Fruit fly (Drosophila melanogaster): ENCODE results near the gene CG10920.

Gene CG10920

DNA sequence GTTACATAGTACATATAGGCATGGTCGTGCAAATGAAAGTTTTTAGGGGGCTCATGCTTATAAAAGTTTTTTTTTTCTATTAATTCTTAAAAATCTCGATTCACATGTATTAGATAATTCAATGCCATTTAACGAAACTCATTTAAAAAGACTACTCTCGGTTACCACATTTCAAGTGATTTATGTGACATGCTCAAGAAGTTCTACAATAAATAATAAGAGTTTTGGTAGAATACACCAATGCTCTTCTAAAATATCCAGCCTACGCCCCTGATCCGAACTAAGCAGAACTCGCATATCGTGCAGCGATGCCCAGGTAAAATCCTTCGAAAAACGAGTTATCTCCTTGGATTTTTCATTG is 38.5 kb upstream of the CG10920 start (continued):
- no peak for TF ChIP-seq bcd (GFP tag; optimal IDR thresholded peaks at IDR 0.05)
- TF ChIP-seq CG4282 (GFP tag; optimal IDR thresholded peaks at IDR 0.05): no peak
- TF ChIP-seq MBD-R2 (GFP tag; IDR thresholded peaks at IDR 0.05): no peak
- TF ChIP-seq scrt (GFP tag; optimal IDR thresholded peaks at IDR 0.05): no peak
- TF ChIP-seq CG6854 (GFP tag; optimal IDR thresholded peaks at IDR 0.05): no peak
- TF ChIP-seq Pdp1 (GFP tag; optimal IDR thresholded peaks at IDR 0.05): no peak
- TF ChIP-seq CG6791 (GFP tag; IDR thresholded peaks at IDR 0.05; ENCODE audit: partially characterized antibody): no peak
- TF ChIP-seq CG12659 (GFP tag; optimal IDR thresholded peaks at IDR 0.05): no peak
- peak; percentile 23 for TF ChIP-seq phol (tag; optimal IDR thresholded peaks at IDR 0.05)
- TF ChIP-seq Kr (GFP tag; optimal IDR thresholded peaks at IDR 0.05): no peak
- no peak for TF ChIP-seq nau (GFP tag; optimal IDR thresholded peaks at IDR 0.05)
- TF ChIP-seq Chrac-16 (GFP tag; optimal IDR thresholded peaks at IDR 0.05): peak; percentile 4
- no peak for TF ChIP-seq Dp (GFP tag; optimal IDR thresholded peaks at IDR 0.05)
- no peak for TF ChIP-seq CG18764 (GFP tag; optimal IDR thresholded peaks at IDR 0.05)
- TF ChIP-seq CG1024 (GFP tag; IDR thresholded peaks at IDR 0.05): no peak
- no peak for TF ChIP-seq fd96Cb (tag; optimal IDR thresholded peaks at IDR 0.05)
- no peak for TF ChIP-seq CG11398 (GFP tag; optimal IDR thresholded peaks at IDR 0.05)
- no peak for TF ChIP-seq Bdp1 (GFP tag; optimal IDR thresholded peaks at IDR 0.05)
- TF ChIP-seq unc-4 (GFP tag; IDR thresholded peaks at IDR 0.05; ENCODE audit: partially characterized antibody): no peak
- no peak for TF ChIP-seq jigr1 (GFP tag; IDR thresholded peaks at IDR 0.05)
- TF ChIP-seq hb (GFP tag; IDR thresholded peaks at IDR 0.05; ENCODE audit: partially characterized antibody): no peak
- no peak for TF ChIP-seq tx (GFP tag; optimal IDR thresholded peaks at IDR 0.05)
- no peak for TF ChIP-seq seq (GFP tag; IDR thresholded peaks at IDR 0.05)
- no peak for TF ChIP-seq CG17186 (GFP tag; optimal IDR thresholded peaks at IDR 0.05)
- TF ChIP-seq CG10543 (GFP tag; optimal IDR thresholded peaks at IDR 0.05): no peak
- no peak for TF ChIP-seq Bteb2 (GFP tag; optimal IDR thresholded peaks at IDR 0.05)
- no peak for TF ChIP-seq slbo (GFP tag; IDR thresholded peaks at IDR 0.05)
- no peak for TF ChIP-seq CG7928 (GFP tag; optimal IDR thresholded peaks at IDR 0.05)
- TF ChIP-seq CG10565 (GFP tag; optimal IDR thresholded peaks at IDR 0.05): no peak
- no peak for TF ChIP-seq klu (GFP tag; IDR thresholded peaks at IDR 0.05)
- no peak for TF ChIP-seq al (GFP tag; IDR thresholded peaks at IDR 0.05)
- no peak for TF ChIP-seq aop (GFP tag; IDR thresholded peaks at IDR 0.05)
- TF ChIP-seq CG18599 (GFP tag; optimal IDR thresholded peaks at IDR 0.05): no peak
- TF ChIP-seq CG6765 (GFP tag; optimal IDR thresholded peaks at IDR 0.05): no peak
- TF ChIP-seq CG31441 (GFP tag; IDR thresholded peaks at IDR 0.05): 0 out of 2 replicates have a peak, but pooled peaks have one; percentile 15
- no peak for TF ChIP-seq Optix (GFP tag; IDR thresholded peaks at IDR 0.05)
- TF ChIP-seq lab (GFP tag; optimal IDR thresholded peaks at IDR 0.05): no peak
- TF ChIP-seq Dip2 (GFP tag; IDR thresholded peaks at IDR 0.05): no peak
- TF ChIP-seq ham (GFP tag; IDR thresholded peaks at IDR 0.05): no peak
- no peak for TF ChIP-seq D19B (GFP tag; optimal IDR thresholded peaks at IDR 0.05)
- TF ChIP-seq sisA (GFP tag; IDR thresholded peaks at IDR 0.05): no peak
- no peak for TF ChIP-seq CG18619 (GFP tag; optimal IDR thresholded peaks at IDR 0.05)
- TF ChIP-seq CG4328 (GFP tag; optimal IDR thresholded peaks at IDR 0.05): no peak
- no peak for TF ChIP-seq grn (GFP tag; optimal IDR thresholded peaks at IDR 0.05)
- TF ChIP-seq yki (optimal IDR thresholded peaks at IDR 0.05): no peak
- TF ChIP-seq abd-A (tag; optimal IDR thresholded peaks at IDR 0.05): no peak
- no peak for TF ChIP-seq so (GFP tag; IDR thresholded peaks at IDR 0.05)
- TF ChIP-seq CG16863 (GFP tag; optimal IDR thresholded peaks at IDR 0.05): no peak
- TF ChIP-seq CG18011 (GFP tag; optimal IDR thresholded peaks at IDR 0.05): no peak
- TF ChIP-seq tup (GFP tag; optimal IDR thresholded peaks at IDR 0.05): no peak
- TF ChIP-seq wek (GFP tag; optimal IDR thresholded peaks at IDR 0.05): no peak
- TF ChIP-seq CG3847 (GFP tag; IDR thresholded peaks at IDR 0.05): no peak
